Worm (Caenorhabditis elegans) whole organism, L3 larva: ENCODE measurements around the gene Y59C2A.3.

Experiments
- R02D3.7 ChIP-seq: fragments of 150-350 bp; optimal IDR thresholded peaks from 2 replicates; lab custom pipeline; 2014; ENCODE audit warnings: missing biosample characterization, missing genetic modification characterization
- ceh-28 ChIP-seq: fragments of 150-350 bp; optimal IDR thresholded peaks from 2 replicates; lab custom pipeline; 2014; ENCODE audit warnings: missing biosample characterization, missing genetic modification reagents, missing genetic modification characterization
- fos-1 ChIP-seq: fragments of 150-350 bp; optimal IDR thresholded peaks from 2 replicates; lab custom pipeline; 2014; ENCODE audit warnings: missing biosample characterization, missing genetic modification characterization
- lin-39 ChIP-seq: fragments of 150-350 bp; optimal IDR thresholded peaks from 2 replicates; lab custom pipeline; 2018; ENCODE audit warnings: missing biosample characterization, missing genetic modification reagents, missing genetic modification characterization
- mdl-1 ChIP-seq: fragments of 150-350 bp; optimal IDR thresholded peaks from 2 replicates; lab custom pipeline; 2014; ENCODE audit warnings: missing biosample characterization, missing genetic modification characterization
- nhr-28 ChIP-seq: fragments of 150-350 bp; optimal IDR thresholded peaks from 2 replicates; lab custom pipeline; 2014; ENCODE audit warnings: missing biosample characterization, missing genetic modification characterization
- nhr-77 ChIP-seq: fragments of 150-350 bp; optimal IDR thresholded peaks from 2 replicates; lab custom pipeline; 2014; ENCODE audit warnings: missing biosample characterization, missing genetic modification characterization
- snpc-4 ChIP-seq: fragments of 150-350 bp; optimal IDR thresholded peaks from 2 replicates; lab custom pipeline; 2014; ENCODE audit warnings: missing biosample characterization, missing genetic modification characterization
- unc-62 ChIP-seq: fragments of 150-350 bp; sonication (generic microtip); optimal IDR thresholded peaks from 4 replicates; lab custom pipeline; 2014; ENCODE audit warnings: missing biosample characterization, missing genetic modification reagents, missing genetic modification characterization
- ztf-11 ChIP-seq: fragments of 150-350 bp; optimal IDR thresholded peaks from 2 replicates; lab custom pipeline; 2014; ENCODE audit warnings: missing biosample characterization, missing genetic modification characterization

ce11 chrII:2230368-2230767 is 10.6 kb upstream of the Y59C2A.3 start:
- TF ChIP-seq lin-39 (tag; lab: Kevin White, UChicago) (no peak), ceh-28 (tag; lab: Kevin White, UChicago) (no peak), snpc-4 (tag; lab: Kevin White, UChicago) (no peak), nhr-28 (tag; lab: Kevin White, UChicago) (no peak), nhr-77 (tag; lab: Kevin White, UChicago) (no peak), fos-1 (tag; lab: Kevin White, UChicago) (no peak), unc-62 (no peak), ztf-11 (no peak), R02D3.7 (tag; lab: Kevin White, UChicago) (no peak), mdl-1 (tag; lab: Kevin White, UChicago) (no peak)
